Worm (Caenorhabditis elegans): ENCODE results near the gene srz-67.

ce11 chrII:3240207-3240606 is 3.3 kb upstream of the srz-67 start, which contains the start of gene C17F4.3:
- TF ChIP-seq jun-1 (tag; optimal IDR thresholded peaks at IDR 0.05) (no peak), snpc-4 (tag; optimal IDR thresholded peaks at IDR 0.05) (no peak), pqm-1 (tag; optimal IDR thresholded peaks at IDR 0.05) (no peak), fos-1 (tag; optimal IDR thresholded peaks at IDR 0.05) (no peak), elt-3 (tag; optimal IDR thresholded peaks at IDR 0.05) (no peak), unc-62 (GFP tag; optimal IDR thresholded peaks at IDR 0.05) (no peak), ama-1 (optimal IDR thresholded peaks at IDR 0.05) (no peak), nhr-12 (tag; optimal IDR thresholded peaks at IDR 0.05) (no peak), nhr-23 (tag; optimal IDR thresholded peaks at IDR 0.05) (no peak), ZK546.5 (tag; optimal IDR thresholded peaks at IDR 0.05) (no peak), skn-1 (tag; optimal IDR thresholded peaks at IDR 0.05) (no peak), egl-27 (tag; optimal IDR thresholded peaks at IDR 0.05) (no peak), ztf-11 (tag; optimal IDR thresholded peaks at IDR 0.05) (no peak), ztf-4 (tag; optimal IDR thresholded peaks at IDR 0.05) (no peak)

All from whole organism, L3 larva.